Fruit fly (Drosophila melanogaster) whole organism, embryonic: Measurements from ENCODE around the gene Bicra.

ENCODE experiments used
- Ada2b ChIP-seq: fragments of 200-800 bp; sonication (Bioruptor generic); IDR thresholded peaks from 2 replicates; pipeline ENCODE4 v1.3.6; 2022; ENCODE audit warnings: missing biosample characterization, missing genetic modification characterization
- Antp ChIP-seq: fragments of 200-800 bp; sonication (Bioruptor generic); optimal IDR thresholded peaks from 3 replicates; lab custom pipeline; 2016; ENCODE audit warnings: missing biosample characterization, missing genetic modification characterization
- Awh ChIP-seq: fragments of 200-800 bp; sonication (Bioruptor generic); IDR thresholded peaks from 2 replicates; pipeline ENCODE4, ENCODE4 v1.3.6; 2022; ENCODE audit warnings: missing biosample characterization, missing genetic modification characterization
- B-H2 ChIP-seq: fragments of 200-800 bp; sonication (Bioruptor generic); optimal IDR thresholded peaks from 2 replicates; lab custom pipeline; 2018; ENCODE audit warnings: missing biosample characterization, mild to moderate bottlenecking, missing genetic modification characterization
- CG10366 ChIP-seq: fragments of 200-800 bp; sonication (Bioruptor generic); IDR thresholded peaks from 2 replicates; pipeline ENCODE4 v1.3.6; 2022; ENCODE audit warnings: missing biosample characterization, missing genetic modification characterization
- CG11696 ChIP-seq: fragments of 200-800 bp; sonication (Bioruptor generic); IDR thresholded peaks from 2 replicates; pipeline ENCODE4 v1.3.6; 2022; ENCODE audit warnings: missing biosample characterization, missing genetic modification characterization
- CG17802 ChIP-seq: fragments of 200-800 bp; sonication (Bioruptor generic); optimal IDR thresholded peaks from 2 replicates; lab custom pipeline; 2018; ENCODE audit warnings: missing biosample characterization, mild to moderate bottlenecking, missing genetic modification characterization, moderate library complexity
- CG31365 ChIP-seq: fragments of 200-800 bp; sonication (Bioruptor generic); optimal IDR thresholded peaks from 2 replicates; lab custom pipeline; 2018; ENCODE audit warnings: missing biosample characterization, mild to moderate bottlenecking, missing genetic modification characterization
- CG4282 ChIP-seq: fragments of 200-800 bp; sonication (Bioruptor generic); optimal IDR thresholded peaks from 2 replicates; lab custom pipeline; 2016; ENCODE audit warnings: missing biosample characterization, missing genetic modification characterization
- CG4424 ChIP-seq: fragments of 200-800 bp; sonication (Bioruptor generic); optimal IDR thresholded peaks from 3 replicates; lab custom pipeline; 2016; ENCODE audit warnings: missing biosample characterization, missing genetic modification characterization
- CG5180 ChIP-seq: fragments of 200-800 bp; sonication (Bioruptor generic); optimal IDR thresholded peaks from 3 replicates; lab custom pipeline; 2017; ENCODE audit warnings: missing biosample characterization, missing genetic modification characterization, mild to moderate bottlenecking, moderate library complexity, missing genetic modification reagents
- CG6689 ChIP-seq: fragments of 200-800 bp; sonication (Bioruptor generic); IDR thresholded peaks from 2 replicates; pipeline ENCODE4 v1.3.6; 2022; ENCODE audit warnings: missing biosample characterization, missing genetic modification characterization
- CG7745 ChIP-seq: fragments of 200-800 bp; sonication (Bioruptor generic); optimal IDR thresholded peaks from 2 replicates; lab custom pipeline; 2018; ENCODE audit warnings: missing biosample characterization, mild to moderate bottlenecking, missing genetic modification characterization, moderate library complexity
- CG7786 ChIP-seq: fragments of 200-800 bp; sonication (Bioruptor generic); optimal IDR thresholded peaks from 2 replicates; lab custom pipeline; 2016; ENCODE audit warnings: missing biosample characterization, missing genetic modification characterization
- CG8089 ChIP-seq: fragments of 200-800 bp; sonication (Bioruptor generic); optimal IDR thresholded peaks from 3 replicates; lab custom pipeline; 2016; ENCODE audit warnings: missing biosample characterization, missing genetic modification characterization
- E2f1 ChIP-seq: fragments of 200-800 bp; sonication (Bioruptor generic); IDR thresholded peaks from 2 replicates; pipeline ENCODE4 v1.3.6; 2022; ENCODE audit warnings: missing biosample characterization, missing genetic modification characterization
- Elba2 ChIP-seq: fragments of 200-800 bp; sonication (Bioruptor generic); optimal IDR thresholded peaks from 3 replicates; lab custom pipeline; 2016; ENCODE audit warnings: missing biosample characterization, missing genetic modification characterization
- Ets65A ChIP-seq: fragments of 200-800 bp; sonication (Bioruptor generic); peaks from one replicate; lab custom pipeline; 2016; ENCODE audit warnings: missing biosample characterization, missing genetic modification characterization
- Gsc ChIP-seq: fragments of 200-800 bp; sonication (Bioruptor generic); IDR thresholded peaks from 2 replicates; pipeline ENCODE4 v1.3.6; 2022; ENCODE audit warnings: missing biosample characterization, missing genetic modification characterization
- H15 ChIP-seq: fragments of 200-800 bp; sonication (Bioruptor generic); IDR thresholded peaks from 3 replicates; pipeline ENCODE4 v1.3.6; 2022; ENCODE audit warnings: missing biosample characterization, missing genetic modification characterization
- MESR4 ChIP-seq: fragments of 200-800 bp; sonication (Bioruptor generic); optimal IDR thresholded peaks from 2 replicates; lab custom pipeline; 2018; ENCODE audit warnings: missing biosample characterization, mild to moderate bottlenecking, missing genetic modification characterization, moderate library complexity
- Med ChIP-seq: fragments of 200-800 bp; sonication (Bioruptor generic); peaks from one replicate; lab custom pipeline; 2016; ENCODE audit warnings: missing biosample characterization, missing genetic modification characterization, mild to moderate bottlenecking, inconsistent platforms, moderate library complexity
- Myb ChIP-seq: fragments of 200-800 bp; sonication (Bioruptor generic); optimal IDR thresholded peaks from 2 replicates; lab custom pipeline; 2016; ENCODE audit warnings: missing biosample characterization, missing genetic modification characterization
- Oli ChIP-seq: fragments of 200-800 bp; sonication (Bioruptor generic); optimal IDR thresholded peaks from 2 replicates; lab custom pipeline; 2018; ENCODE audit warnings: missing biosample characterization, mild to moderate bottlenecking, missing genetic modification characterization, moderate library complexity
- Sry-β ChIP-seq: fragments of 200-800 bp; sonication (Bioruptor generic); optimal IDR thresholded peaks from 2 replicates; lab custom pipeline; 2018; ENCODE audit warnings: missing biosample characterization, mild to moderate bottlenecking, missing genetic modification characterization, moderate library complexity
- Sry-δ ChIP-seq: fragments of 200-800 bp; sonication (Bioruptor generic); optimal IDR thresholded peaks from 2 replicates; lab custom pipeline; 2016; ENCODE audit warnings: missing biosample characterization, missing genetic modification characterization
- Stat92E ChIP-seq, 3 experiments: fragments of >200 bp in 2 of 3; fragments of 200-800 bp in 1 of 3; sonication (Bioruptor generic) in 1 of 3; optimal IDR thresholded peaks; 2 replicates each; lab custom pipeline; 2017 to 2019; ENCODE audit warnings: missing biosample characterization in 3 of 3, missing genetic modification characterization in 3 of 3, mild to moderate bottlenecking in 1 of 3, moderate library complexity in 1 of 3
- abd-A ChIP-seq: fragments of 200-800 bp; sonication (Bioruptor generic); optimal IDR thresholded peaks from 3 replicates; lab custom pipeline; 2019; ENCODE audit warnings: missing biosample characterization, mild to moderate bottlenecking, missing genetic modification characterization, moderate library complexity
- bigmax ChIP-seq: fragments of 200-800 bp; sonication (Bioruptor generic); optimal IDR thresholded peaks from 2 replicates; lab custom pipeline; 2018; ENCODE audit warnings: missing biosample characterization, mild to moderate bottlenecking, missing genetic modification characterization
- caup ChIP-seq: fragments of 200-800 bp; sonication (Bioruptor generic); optimal IDR thresholded peaks from 3 replicates; lab custom pipeline; 2017; ENCODE audit warnings: missing biosample characterization, mild to moderate bottlenecking, missing genetic modification characterization, moderate library complexity; ENCODE audit not compliant: severe bottlenecking
- cwo ChIP-seq: fragments of 200-800 bp; sonication (Bioruptor generic); optimal IDR thresholded peaks from 3 replicates; lab custom pipeline; 2017; ENCODE audit warnings: missing biosample characterization, missing genetic modification characterization, mild to moderate bottlenecking, moderate library complexity, missing genetic modification reagents
- dm ChIP-seq: fragments of 200-800 bp; sonication (Bioruptor generic); optimal IDR thresholded peaks from 3 replicates; lab custom pipeline; 2016; ENCODE audit warnings: missing biosample characterization, missing genetic modification characterization
- dmrt99B ChIP-seq: fragments of 200-800 bp; sonication (Bioruptor generic); optimal IDR thresholded peaks from 2 replicates; lab custom pipeline; 2018; ENCODE audit warnings: missing biosample characterization, mild to moderate bottlenecking, missing genetic modification characterization, moderate library complexity
- gce ChIP-seq: fragments of 200-800 bp; sonication (Bioruptor generic); IDR thresholded peaks from 3 replicates; pipeline ENCODE4 v1.3.6; 2022; ENCODE audit warnings: missing biosample characterization, missing genetic modification characterization
- grau ChIP-seq: fragments of 200-800 bp; optimal IDR thresholded peaks from 3 replicates; lab custom pipeline; 2019; ENCODE audit warnings: missing biosample characterization, mild to moderate bottlenecking, missing genetic modification characterization, moderate library complexity
- ind ChIP-seq: fragments of 200-800 bp; sonication (Bioruptor generic); optimal IDR thresholded peaks from 3 replicates; lab custom pipeline; 2016; ENCODE audit warnings: missing biosample characterization, missing genetic modification characterization
- lilli ChIP-seq: fragments of 200-800 bp; sonication (Bioruptor generic); optimal IDR thresholded peaks from 3 replicates; lab custom pipeline; 2016; ENCODE audit warnings: missing biosample characterization, missing genetic modification characterization
- luna ChIP-seq: fragments of 200-800 bp; sonication (Bioruptor generic); optimal IDR thresholded peaks from 2 replicates; lab custom pipeline; 2016; ENCODE audit warnings: missing biosample characterization, missing genetic modification characterization
- mam ChIP-seq: fragments of 200-800 bp; sonication (Bioruptor generic); optimal IDR thresholded peaks from 3 replicates; lab custom pipeline; 2016; ENCODE audit warnings: missing biosample characterization, missing genetic modification characterization
- otp ChIP-seq: fragments of 200-800 bp; sonication (Bioruptor generic); IDR thresholded peaks from 3 replicates; pipeline ENCODE4, ENCODE4 v1.3.6; 2022; ENCODE audit warnings: missing biosample characterization, missing genetic modification characterization
- pan ChIP-seq, 4 experiments: fragments of >200 bp in 3 of 4; fragments of 200-800 bp in 1 of 4; sonication (Bioruptor generic) in 1 of 4; optimal IDR thresholded peaks in 3 of 4; IDR thresholded peaks in 1 of 4; 2 replicates each; pipeline versions ENCODE4 v1.3.6 to Lab custom; 2017 to 2022; ENCODE audit warnings: missing biosample characterization in 2 of 4, missing genetic modification characterization in 2 of 4, mixed read lengths in 1 of 4
- prd ChIP-seq, 3 experiments: fragments of >200 bp in 2 of 3; fragments of 200-800 bp in 1 of 3; sonication (Bioruptor generic) in 1 of 3; optimal IDR thresholded peaks in 2 of 3; IDR thresholded peaks in 1 of 3; 2 replicates in 2 of 3; 3 replicates in 1 of 3; pipeline versions ENCODE4 v1.3.6 to Lab custom; 2017 to 2022; ENCODE audit warnings: missing biosample characterization in 1 of 3, missing genetic modification characterization in 1 of 3
- pros ChIP-seq: fragments of 200-800 bp; sonication (Bioruptor generic); optimal IDR thresholded peaks from 3 replicates; lab custom pipeline; 2019; ENCODE audit warnings: missing biosample characterization, mild to moderate bottlenecking, missing genetic modification characterization, moderate library complexity
- rib ChIP-seq: fragments of 200-800 bp; sonication (Bioruptor generic); IDR thresholded peaks from 2 replicates; pipeline ENCODE4 v1.3.6; 2022; ENCODE audit warnings: missing biosample characterization, missing genetic modification characterization
- schlank ChIP-seq: fragments of 200-800 bp; sonication (Bioruptor generic); optimal IDR thresholded peaks from 2 replicates; lab custom pipeline; 2018; ENCODE audit warnings: missing biosample characterization, mild to moderate bottlenecking, missing genetic modification characterization
- tgo ChIP-seq: fragments of 200-800 bp; sonication (Bioruptor generic); IDR thresholded peaks from 3 replicates; pipeline ENCODE4 v1.3.6; 2022; ENCODE audit warnings: missing biosample characterization, missing genetic modification characterization
- trem ChIP-seq: fragments of 200-800 bp; optimal IDR thresholded peaks from 3 replicates; lab custom pipeline; 2019; ENCODE audit warnings: missing biosample characterization, mild to moderate bottlenecking, missing genetic modification characterization, moderate library complexity
- vfl ChIP-seq: fragments of 200-800 bp; sonication (Bioruptor generic); optimal IDR thresholded peaks from 2 replicates; lab custom pipeline; 2016; ENCODE audit warnings: missing biosample characterization, missing genetic modification characterization

The Bicra gene

DNA sequence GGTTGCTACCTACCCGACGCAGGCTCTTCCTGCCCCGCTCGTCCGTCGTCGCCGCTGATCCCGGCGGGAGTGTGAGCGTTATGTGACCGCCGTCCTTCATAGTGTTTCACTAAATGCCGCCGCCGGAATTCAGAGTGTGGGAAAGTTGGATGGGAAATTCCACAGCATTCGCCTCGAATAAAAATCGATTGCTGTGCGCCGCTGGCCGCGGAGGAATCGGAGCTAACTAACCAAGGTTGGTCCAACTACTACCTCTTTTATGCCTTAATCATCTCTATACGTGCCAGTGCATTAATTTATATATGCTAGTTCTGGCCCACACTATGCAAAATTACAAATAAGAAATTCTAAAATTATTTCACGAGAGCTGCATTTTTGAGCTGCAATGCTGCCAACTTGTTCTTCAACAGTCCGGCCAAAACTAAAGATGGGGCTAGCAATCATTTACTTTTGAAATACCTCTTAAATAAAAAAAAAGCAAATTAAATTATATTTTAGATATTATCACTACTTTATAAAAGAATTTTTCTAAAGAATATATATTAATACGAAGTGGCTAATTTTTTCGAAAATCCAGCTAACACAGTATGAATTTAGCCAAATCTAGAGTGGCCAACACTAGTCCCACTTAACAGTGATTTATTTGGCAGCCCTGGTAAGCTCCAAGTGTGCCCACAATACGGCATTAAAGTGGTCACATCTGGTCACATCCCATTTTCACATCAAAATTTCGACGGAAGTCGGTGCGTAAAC is 49.7 kb downstream of the Bicra start, which contains the start of the genes alpha-Man-Ib and Pdhb (continued):
- TF ChIP-seq prd (optimal IDR thresholded peaks at IDR 0.05; lab: Kevin White, UChicago) (no peak), prd (GFP tag; IDR thresholded peaks at IDR 0.05; lab: Robert Waterston, UW) (peak; percentile 91), cwo (GFP tag; lab: Kevin White, UChicago) (peak; percentile 25), MESR4 (GFP tag; lab: Kevin White, UChicago) (peak; percentile 4), Gsc (0 out of 2 replicates have a peak, but pooled peaks have one; percentile 49), dm (GFP tag; lab: Kevin White, UChicago) (no peak), Sry-δ (GFP tag; lab: Kevin White, UChicago) (peak; percentile 64), CG7786 (no peak), grau (peak; percentile 82), luna (GFP tag; lab: Kevin White, UChicago) (no peak), otp (GFP tag; lab: Robert Waterston, UW) (no peak; the same call in 2 of the 3 replicates), Ets65A (GFP tag; lab: Kevin White, UChicago) (peak; percentile 91), ind (GFP tag; lab: Kevin White, UChicago) (peak; percentile 83), Awh (GFP tag; lab: Robert Waterston, UW) (peak; percentile 43; the same call in 1 of the 2 replicates), bigmax (GFP tag; lab: Kevin White, UChicago) (no peak), lilli (GFP tag; lab: Kevin White, UChicago) (peak; percentile 80), dmrt99B (tag; lab: Kevin White, UChicago) (no peak), abd-A (tag; lab: Kevin White, UChicago) (no peak), gce (GFP tag; lab: Robert Waterston, UW) (no peak), E2f1 (peak; percentile 74), H15 (peak; percentile 65; the same call in 2 of the 3 replicates), CG31365 (tag; lab: Kevin White, UChicago) (no peak), vfl (GFP tag; lab: Kevin White, UChicago) (peak; percentile 26), pros (GFP tag; lab: Kevin White, UChicago) (no peak), CG10366 (GFP tag; lab: Robert Waterston, UW) (peak; percentile 75), Sry-β (GFP tag; lab: Kevin White, UChicago) (peak; percentile 94), Ada2b (GFP tag; lab: Robert Waterston, UW) (peak; percentile 71), CG6689 (GFP tag; lab: Robert Waterston, UW) (peak; percentile 76), pan (optimal IDR thresholded peaks at IDR 0.05; lab: Kevin White, UChicago) (no peak), pan (GFP tag; optimal IDR thresholded peaks at IDR 0.05 in 1 of 2, IDR thresholded peaks at IDR 0.05 in 1 of 2) (peak in 1 of 2 experiments; percentile 77), CG4424 (GFP tag; lab: Kevin White, UChicago) (peak; percentile 81), Stat92E (GFP tag; optimal IDR thresholded peaks at IDR 0.05; lab: Kevin White, UChicago) (peak in 1 of 3 experiments; percentile 11), CG17802 (tag; lab: Kevin White, UChicago) (peak; percentile 42), Med (peak; percentile 90), Myb (GFP tag; lab: Kevin White, UChicago) (peak; percentile 40), CG7745 (no peak), CG5180 (GFP tag; lab: Kevin White, UChicago) (no peak), schlank (tag; lab: Kevin White, UChicago) (peak; percentile 35), Elba2 (GFP tag; lab: Kevin White, UChicago) (peak; percentile 69), B-H2 (peak; percentile 82), Antp (GFP tag; lab: Kevin White, UChicago) (peak; percentile 56), CG8089 (no peak), Oli (tag; lab: Kevin White, UChicago) (no peak), CG11696 (no peak), rib (peak; percentile 36; the same call in 1 of the 2 replicates), mam (peak; percentile 74), CG4282 (GFP tag; lab: Kevin White, UChicago) (no peak), caup (GFP tag; lab: Kevin White, UChicago) (peak; percentile 66), trem (peak; percentile 99), tgo (GFP tag; lab: Robert Waterston, UW) (peak; percentile 83)
